Worm (Caenorhabditis elegans): ENCODE data around the gene F55C9.3.

The F55C9.3 gene

ce11 chrV:19299262-19299661 is 11.3 kb upstream of the F55C9.3 start, which contains the start of gene F55C9.14:
Gene F55C9.14 (plus strand): TSS chrV:19299562.
- no peak for TF ChIP-seq unc-42 (tag; optimal IDR thresholded peaks at IDR 0.05)
- TF ChIP-seq dve-1 (tag; optimal IDR thresholded peaks at IDR 0.05): no peak
- no peak for TF ChIP-seq pax-1 (tag; optimal IDR thresholded peaks at IDR 0.05)
- no peak for TF ChIP-seq ref-2 (tag; optimal IDR thresholded peaks at IDR 0.05)
- no peak for TF ChIP-seq eyg-1 (tag; optimal IDR thresholded peaks at IDR 0.05)
- no peak for TF ChIP-seq C08G9.2 (tag; optimal IDR thresholded peaks at IDR 0.05)

- TF ChIP-seq ceh-2 (tag; optimal IDR thresholded peaks at IDR 0.05): no peak
- no peak for TF ChIP-seq madf-2 (tag; optimal IDR thresholded peaks at IDR 0.05)
- TF ChIP-seq ceh-14 (tag; optimal IDR thresholded peaks at IDR 0.05): no peak
- TF ChIP-seq ceh-31 (tag; optimal IDR thresholded peaks at IDR 0.05): no peak
- no peak for TF ChIP-seq dve-1 (tag; optimal IDR thresholded peaks at IDR 0.05)
- TF ChIP-seq ceh-22 (tag; optimal IDR thresholded peaks at IDR 0.05): no peak
- no peak for TF ChIP-seq tbx-7 (tag; optimal IDR thresholded peaks at IDR 0.05)
- no peak for TF ChIP-seq ahr-1 (tag; optimal IDR thresholded peaks at IDR 0.05)
- TF ChIP-seq sox-2 (GFP tag; IDR thresholded peaks at IDR 0.05): no peak
- no peak for TF ChIP-seq sox-4 (tag; optimal IDR thresholded peaks at IDR 0.05)
Observed at ce11 chrV:19297510-19297909, 9.5 kb upstream of the F55C9.3 start, which contains the start of gene fbxb-60. Gene fbxb-60 (plus strand): TSS chrV:19297810.

- TF ChIP-seq hlh-8 (tag; optimal IDR thresholded peaks at IDR 0.05): no peak
- no peak for TF ChIP-seq K09A11.1 (tag; optimal IDR thresholded peaks at IDR 0.05; ENCODE audit: insufficient read depth)
- TF ChIP-seq sox-2 (GFP tag; IDR thresholded peaks at IDR 0.05): no peak
- no peak for TF ChIP-seq Y22D7AL.16 (tag; optimal IDR thresholded peaks at IDR 0.05)
- no peak for TF ChIP-seq nhr-11 (tag; optimal IDR thresholded peaks at IDR 0.05)
- no peak for TF ChIP-seq hlh-6 (tag; optimal IDR thresholded peaks at IDR 0.05)
- TF ChIP-seq nhr-232 (tag; optimal IDR thresholded peaks at IDR 0.05): no peak
- TF ChIP-seq dmd-4 (tag; optimal IDR thresholded peaks at IDR 0.05; ENCODE audit: borderline replicate concordance): no peak
- TF ChIP-seq hlh-13 (GFP tag; optimal IDR thresholded peaks at IDR 0.05): no peak
- TF ChIP-seq gmeb-2 (tag; optimal IDR thresholded peaks at IDR 0.05): no peak
Observed at ce11 chrV:19296723-19297122, 8.8 kb upstream of the F55C9.3 start, which contains the start of gene F55C9.6. Gene F55C9.6 (minus strand): TSS chrV:19296823.

- TF ChIP-seq nhr-11 (tag; optimal IDR thresholded peaks at IDR 0.05) (no peak), elt-2 (tag; optimal IDR thresholded peaks at IDR 0.05) (no peak), pha-2 (tag; optimal IDR thresholded peaks at IDR 0.05) (no peak), C08G9.2 (tag; optimal IDR thresholded peaks at IDR 0.05) (no peak), pqm-1 (tag; optimal IDR thresholded peaks at IDR 0.05) (no peak), odd-2 (tag; optimal IDR thresholded peaks at IDR 0.05) (no peak)
Observed at ce11 chrV:19293025-19293424, 5.1 kb upstream of the F55C9.3 start, which contains the start of gene F55C9.5. Gene F55C9.5 (minus strand): TSS chrV:19293125.

ce11 chrV:19285921-19286320 is 2.1 kb downstream of the F55C9.3 start:
- TF ChIP-seq ama-1 (optimal IDR thresholded peaks at IDR 0.05): no peak
- TF ChIP-seq hlh-6 (tag; optimal IDR thresholded peaks at IDR 0.05): no peak
- no peak for TF ChIP-seq pax-1 (tag; optimal IDR thresholded peaks at IDR 0.05)
- TF ChIP-seq pag-3 (tag; optimal IDR thresholded peaks at IDR 0.05; ENCODE audit: borderline replicate concordance): no peak
- TF ChIP-seq ceh-22 (tag; optimal IDR thresholded peaks at IDR 0.05): no peak
- TF ChIP-seq ceh-30 (tag; optimal IDR thresholded peaks at IDR 0.05): no peak
- no peak for TF ChIP-seq nfya-1 (tag; optimal IDR thresholded peaks at IDR 0.05)
- TF ChIP-seq T23F11.4 (GFP tag; optimal IDR thresholded peaks at IDR 0.05): no peak
- no peak for TF ChIP-seq ceh-14 (tag; optimal IDR thresholded peaks at IDR 0.05)
- no peak for TF ChIP-seq ceh-19 (GFP tag; optimal IDR thresholded peaks at IDR 0.05)
- TF ChIP-seq gmeb-2 (tag; optimal IDR thresholded peaks at IDR 0.05): no peak
- TF ChIP-seq ref-2 (tag; optimal IDR thresholded peaks at IDR 0.05): no peak
- no peak for TF ChIP-seq K02D7.2 (tag; optimal IDR thresholded peaks at IDR 0.05)
